Fruit fly (Drosophila melanogaster) whole organism, embryonic: ENCODE data around the gene CG34134.

Source experiments
- CG10366 ChIP-seq: fragments of 200-800 bp; sonication (Bioruptor generic); IDR thresholded peaks from 2 replicates; pipeline ENCODE4 v1.3.6; 2022; ENCODE audit warnings: missing biosample characterization, missing genetic modification characterization
- CG10462 ChIP-seq: fragments of 200-800 bp; sonication (Bioruptor generic); optimal IDR thresholded peaks from 2 replicates; lab custom pipeline; 2016; ENCODE audit warnings: missing biosample characterization, missing genetic modification characterization
- CG10543 ChIP-seq: fragments of 200-800 bp; sonication (Bioruptor generic); optimal IDR thresholded peaks from 3 replicates; lab custom pipeline; 2017; ENCODE audit warnings: missing biosample characterization, mild to moderate bottlenecking, missing genetic modification characterization, moderate library complexity
- CG11456 ChIP-seq: fragments of 200-800 bp; sonication (Bioruptor generic); IDR thresholded peaks from 3 replicates; pipeline ENCODE4 v1.3.6; 2022; ENCODE audit warnings: missing biosample characterization, missing genetic modification characterization
- CG11695 ChIP-seq: fragments of 200-800 bp; sonication (Bioruptor generic); IDR thresholded peaks from 3 replicates; pipeline ENCODE4 v1.3.6; 2022; ENCODE audit warnings: missing biosample characterization, missing genetic modification characterization
- CG13296 ChIP-seq: fragments of 200-800 bp; sonication (Bioruptor generic); optimal IDR thresholded peaks from 3 replicates; lab custom pipeline; 2018; ENCODE audit warnings: missing biosample characterization, mild to moderate bottlenecking, missing genetic modification characterization
- CG16779 ChIP-seq: fragments of 200-800 bp; sonication (Bioruptor generic); IDR thresholded peaks from 2 replicates; pipeline ENCODE4 v1.3.6; 2022; ENCODE audit warnings: missing biosample characterization, missing genetic modification characterization
- CG34422 ChIP-seq: fragments of 200-800 bp; sonication (Bioruptor generic); IDR thresholded peaks from 3 replicates; pipeline ENCODE4 v1.3.6; 2022; ENCODE audit warnings: missing biosample characterization, missing genetic modification characterization
- CG42726 ChIP-seq: fragments of 200-800 bp; sonication (Bioruptor generic); IDR thresholded peaks from 2 replicates; pipeline ENCODE4 v1.3.6; 2022; ENCODE audit warnings: missing biosample characterization, missing genetic modification characterization; ENCODE audit not compliant: partially characterized antibody
- CG43689 ChIP-seq: fragments of 200-800 bp; sonication (Bioruptor generic); IDR thresholded peaks from 2 replicates; pipeline ENCODE4 v1.3.6; 2022; ENCODE audit warnings: missing biosample characterization, missing genetic modification characterization
- CG4730 ChIP-seq: fragments of 200-800 bp; sonication (Bioruptor generic); IDR thresholded peaks from 2 replicates; pipeline ENCODE4 v1.3.6; 2022; ENCODE audit warnings: missing biosample characterization, missing genetic modification characterization
- Chrac-16 ChIP-seq: fragments of 200-800 bp; sonication (Bioruptor generic); optimal IDR thresholded peaks from 3 replicates; lab custom pipeline; 2016; ENCODE audit warnings: missing biosample characterization, missing genetic modification characterization
- Dad ChIP-seq: fragments of 200-800 bp; sonication (Bioruptor generic); optimal IDR thresholded peaks from 3 replicates; lab custom pipeline; 2016; ENCODE audit warnings: missing biosample characterization, missing genetic modification characterization
- Doc2 ChIP-seq: fragments of 200-800 bp; sonication (Bioruptor generic); IDR thresholded peaks from 2 replicates; pipeline ENCODE4 v1.3.6; 2022; ENCODE audit warnings: missing biosample characterization, missing genetic modification characterization
- Dp ChIP-seq: fragments of 200-800 bp; sonication (Bioruptor generic); optimal IDR thresholded peaks from 2 replicates; lab custom pipeline; 2018; ENCODE audit warnings: missing biosample characterization, mild to moderate bottlenecking, missing genetic modification characterization, moderate library complexity
- Ets65A ChIP-seq: fragments of 200-800 bp; sonication (Bioruptor generic); peaks from one replicate; lab custom pipeline; 2016; ENCODE audit warnings: missing biosample characterization, missing genetic modification characterization
- Fer3 ChIP-seq: fragments of 200-800 bp; sonication (Bioruptor generic); optimal IDR thresholded peaks from 2 replicates; lab custom pipeline; 2018; ENCODE audit warnings: missing biosample characterization, mild to moderate bottlenecking, missing genetic modification characterization, moderate library complexity
- H15 ChIP-seq: fragments of 200-800 bp; sonication (Bioruptor generic); IDR thresholded peaks from 3 replicates; pipeline ENCODE4 v1.3.6; 2022; ENCODE audit warnings: missing biosample characterization, missing genetic modification characterization
- HHEX ChIP-seq: fragments of 200-800 bp; sonication (Bioruptor generic); optimal IDR thresholded peaks from 3 replicates; lab custom pipeline; 2017; ENCODE audit warnings: missing biosample characterization, mild to moderate bottlenecking, missing genetic modification characterization, missing genetic modification reagents
- HLH54F ChIP-seq: fragments of 200-800 bp; sonication (Bioruptor generic); optimal IDR thresholded peaks from 3 replicates; lab custom pipeline; 2016; ENCODE audit warnings: missing biosample characterization, missing genetic modification characterization
- HLHmδ ChIP-seq: fragments of 200-800 bp; sonication (Bioruptor generic); optimal IDR thresholded peaks from 2 replicates; lab custom pipeline; 2018; ENCODE audit warnings: missing biosample characterization, mild to moderate bottlenecking, missing genetic modification characterization, moderate library complexity
- Hmx ChIP-seq: fragments of 200-800 bp; sonication (Bioruptor generic); optimal IDR thresholded peaks from 2 replicates; lab custom pipeline; 2016; ENCODE audit warnings: missing biosample characterization, missing genetic modification characterization
- Lim3 ChIP-seq: fragments of 200-800 bp; sonication (Bioruptor generic); IDR thresholded peaks from 2 replicates; pipeline ENCODE4 v1.3.6; 2022; ENCODE audit warnings: missing biosample characterization, missing genetic modification characterization
- Pdp1 ChIP-seq, 2 experiments: fragments of 200-800 bp; sonication (Bioruptor generic); optimal IDR thresholded peaks; 3 replicates each; lab custom pipeline; 2016; ENCODE audit warnings: missing biosample characterization in 2 of 2, missing genetic modification characterization in 2 of 2, mild to moderate bottlenecking in 1 of 2, moderate library complexity in 1 of 2
- Sox102F ChIP-seq: fragments of 200-800 bp; sonication (Bioruptor generic); optimal IDR thresholded peaks from 2 replicates; lab custom pipeline; 2018; ENCODE audit warnings: missing biosample characterization, mild to moderate bottlenecking, missing genetic modification characterization, moderate library complexity
- Sry-δ ChIP-seq: fragments of 200-800 bp; sonication (Bioruptor generic); optimal IDR thresholded peaks from 2 replicates; lab custom pipeline; 2016; ENCODE audit warnings: missing biosample characterization, missing genetic modification characterization
- Trl ChIP-seq, 3 experiments: fragments of >200 bp in 2 of 3; fragments of 200-800 bp in 1 of 3; sonication (Bioruptor generic) in 1 of 3; optimal IDR thresholded peaks; 2 replicates in 1 of 3; 3 replicates in 2 of 3; lab custom pipeline; 2016 to 2017; ENCODE audit warnings: missing biosample characterization in 1 of 3, missing genetic modification characterization in 1 of 3
- Xrp1 ChIP-seq: fragments of 200-800 bp; sonication (Bioruptor generic); IDR thresholded peaks from 2 replicates; pipeline ENCODE4 v1.3.6; 2022; ENCODE audit warnings: missing biosample characterization, missing genetic modification characterization
- abd-A ChIP-seq: fragments of 200-800 bp; sonication (Bioruptor generic); optimal IDR thresholded peaks from 3 replicates; lab custom pipeline; 2019; ENCODE audit warnings: missing biosample characterization, mild to moderate bottlenecking, missing genetic modification characterization, moderate library complexity
- ato ChIP-seq: fragments of 200-800 bp; sonication (Bioruptor generic); IDR thresholded peaks from 2 replicates; pipeline ENCODE4 v1.3.6; 2022; ENCODE audit warnings: missing biosample characterization, missing genetic modification characterization; ENCODE audit not compliant: partially characterized antibody
- bcd ChIP-seq: fragments of 200-800 bp; sonication (Bioruptor generic); optimal IDR thresholded peaks from 2 replicates; lab custom pipeline; 2017; ENCODE audit warnings: missing biosample characterization, mild to moderate bottlenecking, missing genetic modification characterization
- btn ChIP-seq: fragments of 200-800 bp; sonication (Bioruptor generic); optimal IDR thresholded peaks from 2 replicates; lab custom pipeline; 2016; ENCODE audit warnings: missing biosample characterization, missing genetic modification characterization
- dan ChIP-seq: fragments of 200-800 bp; sonication (Bioruptor generic); IDR thresholded peaks from 2 replicates; pipeline ENCODE4 v1.3.6; 2022; ENCODE audit warnings: missing biosample characterization, missing genetic modification characterization
- dati ChIP-seq: fragments of 200-800 bp; sonication (Bioruptor generic); IDR thresholded peaks from 2 replicates; pipeline ENCODE4 v1.3.6; 2022; ENCODE audit warnings: missing biosample characterization, missing genetic modification characterization
- dimm ChIP-seq: fragments of 200-800 bp; sonication (Bioruptor generic); IDR thresholded peaks from 2 replicates; pipeline ENCODE4 v1.3.6; 2022; ENCODE audit warnings: missing biosample characterization, missing genetic modification characterization
- dm ChIP-seq: fragments of 200-800 bp; sonication (Bioruptor generic); optimal IDR thresholded peaks from 3 replicates; lab custom pipeline; 2016; ENCODE audit warnings: missing biosample characterization, missing genetic modification characterization
- dmrt11E ChIP-seq: fragments of 200-800 bp; sonication (Bioruptor generic); optimal IDR thresholded peaks from 3 replicates; lab custom pipeline; 2018; ENCODE audit warnings: missing biosample characterization, mild to moderate bottlenecking, missing genetic modification characterization, moderate library complexity
- fd96Cb ChIP-seq: fragments of 200-800 bp; sonication (Bioruptor generic); optimal IDR thresholded peaks from 2 replicates; lab custom pipeline; 2018; ENCODE audit warnings: missing biosample characterization, mild to moderate bottlenecking, missing genetic modification characterization, moderate library complexity
- jumu ChIP-seq: fragments of 200-800 bp; sonication (Bioruptor generic); optimal IDR thresholded peaks from 3 replicates; lab custom pipeline; 2016; ENCODE audit warnings: missing biosample characterization, missing genetic modification characterization
- lmd ChIP-seq: fragments of 200-800 bp; sonication (Bioruptor generic); IDR thresholded peaks from 2 replicates; pipeline ENCODE4 v1.3.6; 2022; ENCODE audit warnings: missing biosample characterization, missing genetic modification characterization
- org-1 ChIP-seq: fragments of 200-800 bp; sonication (Bioruptor generic); optimal IDR thresholded peaks from 2 replicates; lab custom pipeline; 2017; ENCODE audit warnings: missing biosample characterization, missing genetic modification characterization
- ranshi ChIP-seq: fragments of 200-800 bp; sonication (Bioruptor generic); IDR thresholded peaks from 2 replicates; pipeline ENCODE4 v1.3.6; 2022; ENCODE audit warnings: missing biosample characterization, missing genetic modification characterization
- row ChIP-seq: fragments of 200-800 bp; sonication (Bioruptor generic); IDR thresholded peaks from 3 replicates; pipeline ENCODE4 v1.3.6; 2022; ENCODE audit warnings: missing biosample characterization, missing genetic modification characterization
- schlank ChIP-seq: fragments of 200-800 bp; sonication (Bioruptor generic); optimal IDR thresholded peaks from 2 replicates; lab custom pipeline; 2018; ENCODE audit warnings: missing biosample characterization, mild to moderate bottlenecking, missing genetic modification characterization
- sens-2 ChIP-seq: fragments of 200-800 bp; sonication (Bioruptor generic); IDR thresholded peaks from 2 replicates; pipeline ENCODE4 v1.3.6; 2022; ENCODE audit warnings: missing biosample characterization, missing genetic modification characterization
- slou ChIP-seq: fragments of 200-800 bp; sonication (Bioruptor generic); optimal IDR thresholded peaks from 3 replicates; lab custom pipeline; 2016; ENCODE audit warnings: missing biosample characterization, missing genetic modification characterization
- tio ChIP-seq: fragments of 200-800 bp; sonication (Bioruptor generic); optimal IDR thresholded peaks from 2 replicates; lab custom pipeline; 2017; ENCODE audit warnings: missing biosample characterization, missing genetic modification characterization, inconsistent platforms
- wek ChIP-seq: fragments of 200-800 bp; sonication (Bioruptor generic); optimal IDR thresholded peaks from 3 replicates; lab custom pipeline; 2018; ENCODE audit warnings: missing biosample characterization, mild to moderate bottlenecking, missing genetic modification characterization, moderate library complexity
- zen2 ChIP-seq: fragments of 200-800 bp; sonication (Bioruptor generic); IDR thresholded peaks from 3 replicates; pipeline ENCODE4 v1.3.6; 2022; ENCODE audit warnings: missing biosample characterization, missing genetic modification characterization; ENCODE audit not compliant: partially characterized antibody

CG34134 gene

dm6 chr2L:8162307-8163024 is 28.1 kb downstream of the CG34134 start, which contains the start of gene Acbp1 (continued):
- TF ChIP-seq dmrt11E (peak; percentile 98), CG4730 (GFP tag; lab: Robert Waterston, UW) (peak; percentile 88), CG13296 (GFP tag; lab: Kevin White, UChicago) (peak; percentile 99), Ets65A (peak; percentile 99), HLHmδ (no peak), Chrac-16 (GFP tag; lab: Kevin White, UChicago) (peak; percentile 88), dm (GFP tag; lab: Kevin White, UChicago) (peak; percentile 91), fd96Cb (tag; lab: Kevin White, UChicago) (peak; percentile 92), Hmx (peak; percentile 90), sens-2 (GFP tag; lab: Robert Waterston, UW) (peak; percentile 89), CG10366 (GFP tag; lab: Robert Waterston, UW) (peak; percentile 78), abd-A (peak; percentile 93), CG42726 (GFP tag; lab: Robert Waterston, UW) (peak; percentile 74), CG10462 (GFP tag; lab: Kevin White, UChicago) (peak; percentile 88), dati (peak; percentile 60), bcd (GFP tag; lab: Kevin White, UChicago) (peak; percentile 92), CG16779 (peak; percentile 82), Fer3 (tag; lab: Kevin White, UChicago) (peak; percentile 97), wek (GFP tag; lab: Kevin White, UChicago) (peak; percentile 91), Dad (GFP tag; lab: Kevin White, UChicago) (peak; percentile 91), Sry-δ (GFP tag; lab: Kevin White, UChicago) (peak; percentile 89), jumu (GFP tag; lab: Kevin White, UChicago) (peak; percentile 96), Lim3 (peak; percentile 69), HLH54F (GFP tag; lab: Kevin White, UChicago) (peak; percentile 95), Trl (optimal IDR thresholded peaks at IDR 0.05; lab: Kevin White, UChicago) (peak; percentile 82 to 93), Trl (GFP tag; optimal IDR thresholded peaks at IDR 0.05; lab: Kevin White, UChicago) (peak; percentile 97), dimm (GFP tag; lab: Robert Waterston, UW) (peak; percentile 79), CG11695 (peak; percentile 94), row (GFP tag; lab: Robert Waterston, UW) (peak; percentile 97), Doc2 (GFP tag; lab: Robert Waterston, UW) (no peak), CG11456 (GFP tag; lab: Robert Waterston, UW) (peak; percentile 91), btn (GFP tag; lab: Kevin White, UChicago) (peak; percentile 86), CG43689 (GFP tag; lab: Robert Waterston, UW) (peak; percentile 39), tio (GFP tag; lab: Kevin White, UChicago) (peak; percentile 91), lmd (peak; percentile 93), zen2 (GFP tag; lab: Robert Waterston, UW) (peak; percentile 74; the same call in 2 of the 3 replicates), slou (GFP tag; lab: Kevin White, UChicago) (peak; percentile 74), Dp (peak; percentile 61), CG34422 (GFP tag; lab: Robert Waterston, UW) (peak; percentile 93), org-1 (GFP tag; lab: Kevin White, UChicago) (peak; percentile 97), schlank (tag; lab: Kevin White, UChicago) (peak; percentile 93), dan (GFP tag; lab: Robert Waterston, UW) (no peak), ato (peak; percentile 68), Pdp1 (GFP tag; optimal IDR thresholded peaks at IDR 0.05; lab: Kevin White, UChicago) (peak; percentile 93 to 94), Sox102F (GFP tag; lab: Kevin White, UChicago) (peak; percentile 95), Xrp1 (GFP tag; lab: Robert Waterston, UW) (peak; percentile 93), HHEX (GFP tag; lab: Kevin White, UChicago) (peak; percentile 98), H15 (GFP tag; lab: Robert Waterston, UW) (peak; percentile 88), ranshi (GFP tag; lab: Robert Waterston, UW) (peak; percentile 86), CG10543 (GFP tag; lab: Kevin White, UChicago) (peak; percentile 99)
